Fruit fly (Drosophila melanogaster): Measurements from ENCODE around the gene kuk.

Gene kuk

dm6 chr3R:17078961-17079858 is 834 bp upstream of the kuk start (continued):
- TF ChIP-seq ind (GFP tag; optimal IDR thresholded peaks at IDR 0.05) (no peak), row (GFP tag; IDR thresholded peaks at IDR 0.05) (peak; percentile 29; the same call in 1 of the 3 replicates), CG8359 (GFP tag; optimal IDR thresholded peaks at IDR 0.05; ENCODE audit: borderline replicate concordance) (peak; percentile 34), hkb (optimal IDR thresholded peaks at IDR 0.05) (no peak), hkb (GFP tag; IDR thresholded peaks at IDR 0.05) (0 out of 2 replicates have a peak, but pooled peaks have one; percentile 7), ab (GFP tag; optimal IDR thresholded peaks at IDR 0.05) (no peak), nerfin-1 (tag; optimal IDR thresholded peaks at IDR 0.05) (peak; percentile 56), ac (GFP tag; optimal IDR thresholded peaks at IDR 0.05) (peak; percentile 61), Hmr (GFP tag; optimal IDR thresholded peaks at IDR 0.05) (peak; percentile 2), Hr78 (GFP tag; optimal IDR thresholded peaks at IDR 0.05) (peak in 1 of 2 experiments; percentile 83), YL-1 (GFP tag; optimal IDR thresholded peaks at IDR 0.05) (peak; percentile 13), CG10565 (GFP tag; optimal IDR thresholded peaks at IDR 0.05) (no peak), CG12071 (GFP tag; optimal IDR thresholded peaks at IDR 0.05) (peak; percentile 50), Kr (GFP tag; optimal IDR thresholded peaks at IDR 0.05) (peak; percentile 86), MESR4 (GFP tag; optimal IDR thresholded peaks at IDR 0.05) (peak; percentile 7), CG5180 (GFP tag; optimal IDR thresholded peaks at IDR 0.05) (peak; percentile 51), CG15011 (GFP tag; optimal IDR thresholded peaks at IDR 0.05) (peak; percentile 26), Rfx (GFP tag; IDR thresholded peaks at IDR 0.05) (peak; percentile 35; the same call in 1 of the 2 replicates), Xbp1 (GFP tag; optimal IDR thresholded peaks at IDR 0.05) (no peak), CoRest (tag; optimal IDR thresholded peaks at IDR 0.05) (peak; percentile 32), Blimp-1 (GFP tag; optimal IDR thresholded peaks at IDR 0.05) (peak; percentile 20), Taf1 (GFP tag; IDR thresholded peaks at IDR 0.05) (peak; percentile 21; the same call in 1 of the 2 replicates), zfh2 (GFP tag; optimal IDR thresholded peaks at IDR 0.05) (no peak), CG9932 (GFP tag; IDR thresholded peaks at IDR 0.05) (peak; percentile 19; the same call in 1 of the 2 replicates), ems (GFP tag; optimal IDR thresholded peaks at IDR 0.05) (peak; percentile 3), Sox100B (GFP tag; optimal IDR thresholded peaks at IDR 0.05) (peak; percentile 43), mirr (GFP tag; optimal IDR thresholded peaks at IDR 0.05) (peak; percentile 78), CG15479 (GFP tag; optimal IDR thresholded peaks at IDR 0.05) (peak; percentile 95), schlank (tag; optimal IDR thresholded peaks at IDR 0.05) (peak; percentile 25), CG11247 (GFP tag; IDR thresholded peaks at IDR 0.05) (no peak), lmd (GFP tag; IDR thresholded peaks at IDR 0.05) (no peak; the same call in 1 of the 2 replicates), ranshi (GFP tag; IDR thresholded peaks at IDR 0.05) (peak; percentile 18; the same call in 1 of the 2 replicates), hbn (GFP tag; IDR thresholded peaks at IDR 0.05; ENCODE audit: partially characterized antibody) (no peak), CG31365 (tag; optimal IDR thresholded peaks at IDR 0.05) (no peak), Awh (GFP tag; IDR thresholded peaks at IDR 0.05) (peak; percentile 49), CG10366 (GFP tag; IDR thresholded peaks at IDR 0.05) (no peak), HmgZ (tag; optimal IDR thresholded peaks at IDR 0.05) (peak; percentile 45), ash1 (GFP tag; optimal IDR thresholded peaks at IDR 0.05) (peak; percentile 11), sug (tag; optimal IDR thresholded peaks at IDR 0.05) (peak; percentile 86), CG3281 (GFP tag; optimal IDR thresholded peaks at IDR 0.05) (peak; percentile 8), exex (tag; optimal IDR thresholded peaks at IDR 0.05) (peak; percentile 5), cwo (GFP tag; optimal IDR thresholded peaks at IDR 0.05) (peak; percentile 46), CG32767 (GFP tag; IDR thresholded peaks at IDR 0.05) (0 out of 2 replicates have a peak, but pooled peaks have one; percentile 8), da (GFP tag; optimal IDR thresholded peaks at IDR 0.05) (no peak), sd (tag; optimal IDR thresholded peaks at IDR 0.05) (peak; percentile 27), eve (GFP tag; optimal IDR thresholded peaks at IDR 0.05) (peak in 1 of 2 experiments; percentile 31), slou (GFP tag; optimal IDR thresholded peaks at IDR 0.05) (no peak)

Measured in whole organism, embryonic.